Fruit fly (Drosophila melanogaster): Measurements from ENCODE around the gene CG15820.
A peak's percentile ranks its signal among the peaks of the same experiment; 100 is the strongest.

CG15820 gene

dm6 chr3L:2158689-2159310 lies 15.3 kb downstream of the CG15820 start (continued):
- peak; percentile 69 for TF ChIP-seq gsb-n (tag; optimal IDR thresholded peaks at IDR 0.05)
- peak; percentile 34 for TF ChIP-seq lab (GFP tag; optimal IDR thresholded peaks at IDR 0.05)
- no peak for TF ChIP-seq toy (GFP tag; IDR thresholded peaks at IDR 0.05)
- no peak for TF ChIP-seq CG14050 (GFP tag; IDR thresholded peaks at IDR 0.05)
- TF ChIP-seq unc-4 (GFP tag; IDR thresholded peaks at IDR 0.05; ENCODE audit: partially characterized antibody): no peak
- no peak for TF ChIP-seq CG14860 (GFP tag; IDR thresholded peaks at IDR 0.05; ENCODE audit: partially characterized antibody)
- no peak for TF ChIP-seq MBD-R2 (GFP tag; IDR thresholded peaks at IDR 0.05)
- peak; percentile 43 for TF ChIP-seq tin (GFP tag; optimal IDR thresholded peaks at IDR 0.05)
- no peak for TF ChIP-seq CG3847 (GFP tag; IDR thresholded peaks at IDR 0.05)
- TF ChIP-seq CG13287 (GFP tag; IDR thresholded peaks at IDR 0.05; ENCODE audit: partially characterized antibody): no peak
- no peak for TF ChIP-seq ERR (GFP tag; optimal IDR thresholded peaks at IDR 0.05)
- TF ChIP-seq CG18599 (GFP tag; optimal IDR thresholded peaks at IDR 0.05): peak; percentile 14
- TF ChIP-seq stwl (tag; optimal IDR thresholded peaks at IDR 0.05): no peak
- no peak for TF ChIP-seq CG14014 (GFP tag; IDR thresholded peaks at IDR 0.05)
- no peak for TF ChIP-seq Bdp1 (GFP tag; optimal IDR thresholded peaks at IDR 0.05)
- no peak for TF ChIP-seq crc (GFP tag; optimal IDR thresholded peaks at IDR 0.05)
- no peak for TF ChIP-seq cwo (GFP tag; optimal IDR thresholded peaks at IDR 0.05)
- no peak for TF ChIP-seq CG13296 (GFP tag; optimal IDR thresholded peaks at IDR 0.05)
- TF ChIP-seq org-1 (GFP tag; optimal IDR thresholded peaks at IDR 0.05): no peak
- peak; percentile 34 for TF ChIP-seq tap (tag; optimal IDR thresholded peaks at IDR 0.05)
- no peak for TF ChIP-seq CTCF (GFP tag; optimal IDR thresholded peaks at IDR 0.05)
- peak; percentile 58 for TF ChIP-seq CG11093 (GFP tag; IDR thresholded peaks at IDR 0.05)
- no peak for TF ChIP-seq CG10321 (GFP tag; IDR thresholded peaks at IDR 0.05)
- peak; percentile 69 for TF ChIP-seq dmrt11E (tag; optimal IDR thresholded peaks at IDR 0.05)
- no peak for TF ChIP-seq CG15479 (GFP tag; optimal IDR thresholded peaks at IDR 0.05)
- no peak for TF ChIP-seq Hr51 (GFP tag; optimal IDR thresholded peaks at IDR 0.05)
- no peak for TF ChIP-seq sc (optimal IDR thresholded peaks at IDR 0.05)
- TF ChIP-seq sc (GFP tag; optimal IDR thresholded peaks at IDR 0.05): peak; percentile 60
- no peak for TF ChIP-seq rib (GFP tag; IDR thresholded peaks at IDR 0.05)
- TF ChIP-seq Oaz (GFP tag; IDR thresholded peaks at IDR 0.05): no peak
- no peak for TF ChIP-seq Meics (GFP tag; optimal IDR thresholded peaks at IDR 0.05)
- TF ChIP-seq hbn (GFP tag; IDR thresholded peaks at IDR 0.05; ENCODE audit: partially characterized antibody): no peak
- no peak for TF ChIP-seq ham (GFP tag; IDR thresholded peaks at IDR 0.05)
- TF ChIP-seq Sox102F (GFP tag; optimal IDR thresholded peaks at IDR 0.05): peak; percentile 72
- no peak for TF ChIP-seq Dp (GFP tag; optimal IDR thresholded peaks at IDR 0.05)
- TF ChIP-seq Ssrp (tag; optimal IDR thresholded peaks at IDR 0.05): peak; percentile 55
- no peak for TF ChIP-seq seq (GFP tag; IDR thresholded peaks at IDR 0.05)
- TF ChIP-seq fru (optimal IDR thresholded peaks at IDR 0.05): no peak
- TF ChIP-seq ci (GFP tag; IDR thresholded peaks at IDR 0.05): peak; percentile 84
- no peak for TF ChIP-seq CG7987 (GFP tag; optimal IDR thresholded peaks at IDR 0.05)
- no peak for TF ChIP-seq Dek (tag; optimal IDR thresholded peaks at IDR 0.05)
- TF ChIP-seq CG4360 (GFP tag; IDR thresholded peaks at IDR 0.05): no peak; the same call in 1 of the 2 replicates
- no peak for TF ChIP-seq CG6791 (GFP tag; IDR thresholded peaks at IDR 0.05; ENCODE audit: partially characterized antibody)
- TF ChIP-seq hkb (optimal IDR thresholded peaks at IDR 0.05): no peak
- TF ChIP-seq hkb (GFP tag; IDR thresholded peaks at IDR 0.05): peak; percentile 40; the same call in 1 of the 2 replicates
- TF ChIP-seq CG13424 (tag; optimal IDR thresholded peaks at IDR 0.05): peak; percentile 56
- TF ChIP-seq prd (optimal IDR thresholded peaks at IDR 0.05): no peak
- peak; percentile 57; the same call in 1 of the 3 replicates for TF ChIP-seq prd (GFP tag; IDR thresholded peaks at IDR 0.05)
- peak; percentile 56; the same call in 1 of the 3 replicates for TF ChIP-seq CG34422 (GFP tag; IDR thresholded peaks at IDR 0.05)
- no peak for TF ChIP-seq gt (GFP tag; IDR thresholded peaks at IDR 0.05)
- no peak for TF ChIP-seq Hand (GFP tag; optimal IDR thresholded peaks at IDR 0.05)
- TF ChIP-seq YL-1 (GFP tag; optimal IDR thresholded peaks at IDR 0.05): no peak

All from whole organism, embryonic.